Fruit fly (Drosophila melanogaster): ENCODE measurements around the gene fuss.

Gene fuss

DNA sequence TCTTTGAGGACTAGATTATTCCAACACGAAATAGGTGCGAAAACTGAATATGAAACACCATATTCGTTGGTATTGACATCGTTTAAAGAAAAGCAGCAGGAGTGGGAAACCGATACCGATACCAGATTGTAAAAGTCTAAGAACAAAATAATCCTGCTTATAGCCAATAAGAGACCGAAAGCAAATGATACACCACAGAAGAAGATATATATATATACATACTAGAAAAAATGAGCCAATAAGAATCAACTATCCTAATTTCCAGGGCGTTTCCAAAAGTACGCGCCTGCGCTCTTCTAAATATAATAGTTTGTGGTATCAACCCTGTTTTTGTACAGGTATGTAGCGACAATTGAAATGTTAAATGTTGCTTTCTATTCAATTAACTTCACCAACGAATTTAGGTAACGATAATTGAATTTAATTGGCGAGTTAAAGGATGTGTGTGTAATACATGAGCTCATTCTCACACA lies at the start of gene fuss:
TSS of gene fuss (minus strand) at position 51 of the 473 bp plus-strand sequence.
- no peak for TF ChIP-seq CG7745 (tag; optimal IDR thresholded peaks at IDR 0.05)
- TF ChIP-seq Nf-YB (GFP tag; optimal IDR thresholded peaks at IDR 0.05): peak; percentile 93
- TF ChIP-seq Usf (GFP tag; optimal IDR thresholded peaks at IDR 0.05): no peak
- peak; percentile 79 for TF ChIP-seq Elba2 (GFP tag; optimal IDR thresholded peaks at IDR 0.05)
- TF ChIP-seq nerfin-1 (tag; optimal IDR thresholded peaks at IDR 0.05): peak; percentile 54
- TF ChIP-seq CG2199 (GFP tag; IDR thresholded peaks at IDR 0.05): 0 out of 3 replicates have a peak, but pooled peaks have one; percentile 11
- TF ChIP-seq Nf-YC (tag; optimal IDR thresholded peaks at IDR 0.05): peak; percentile 96

DNA sequence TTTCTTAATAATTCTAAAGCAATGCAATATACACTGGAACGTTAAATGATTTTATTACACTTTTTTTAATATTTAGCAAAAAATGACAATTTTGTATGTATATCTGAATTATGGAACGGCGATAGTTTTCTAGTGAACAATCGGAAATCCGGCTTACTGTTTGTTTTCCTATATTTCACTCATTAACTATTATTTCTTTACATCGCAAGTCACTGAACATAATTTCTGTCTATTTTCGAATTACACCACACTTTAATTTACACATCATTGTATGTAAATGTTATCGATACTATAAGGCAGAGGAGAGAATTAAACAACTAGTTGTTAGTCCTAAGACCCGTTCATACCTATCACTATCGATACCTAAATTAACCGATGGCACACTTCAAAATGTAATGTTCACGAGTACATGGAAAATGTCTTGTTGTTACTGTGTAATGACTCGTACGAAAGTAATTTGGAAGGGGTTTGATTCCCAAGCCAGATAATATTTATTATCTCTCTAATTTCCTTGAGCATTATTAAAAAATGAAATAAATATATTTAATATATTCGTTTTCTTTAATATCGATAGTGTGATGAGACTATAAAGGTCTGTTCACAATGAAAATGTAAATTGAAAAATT lies 48.6 kb upstream of the fuss start, which contains the start of gene PlexA:
TSS of gene PlexA (minus strand) at position 296 of the 626 bp plus-strand sequence.
- no peak; the same call in 2 of the 3 replicates for TF ChIP-seq CG11560 (tag; IDR thresholded peaks at IDR 0.05)
- TF ChIP-seq ranshi (GFP tag; IDR thresholded peaks at IDR 0.05): peak; percentile 98
- TF ChIP-seq cg (GFP tag; optimal IDR thresholded peaks at IDR 0.05): no peak
- peak; percentile 19 for TF ChIP-seq CG2875 (GFP tag; optimal IDR thresholded peaks at IDR 0.05)
- TF ChIP-seq Atf-2 (GFP tag; optimal IDR thresholded peaks at IDR 0.05): peak; percentile 7
- peak; percentile 59 for TF ChIP-seq CG15011 (GFP tag; optimal IDR thresholded peaks at IDR 0.05)
- peak; percentile 100 for TF ChIP-seq CG30020 (tag; optimal IDR thresholded peaks at IDR 0.05)
- peak; percentile 55 for TF ChIP-seq CG3281 (GFP tag; optimal IDR thresholded peaks at IDR 0.05)
- TF ChIP-seq Sry-β (GFP tag; optimal IDR thresholded peaks at IDR 0.05): peak; percentile 32
- TF ChIP-seq CHES-1-like (GFP tag; optimal IDR thresholded peaks at IDR 0.05): peak; percentile 42
- no peak for TF ChIP-seq zf30C (GFP tag; optimal IDR thresholded peaks at IDR 0.05)
- TF ChIP-seq onecut (GFP tag; IDR thresholded peaks at IDR 0.05): peak; percentile 76
- TF ChIP-seq NFAT (GFP tag; IDR thresholded peaks at IDR 0.05): peak; percentile 95
- peak; percentile 47 for TF ChIP-seq Spps (tag; optimal IDR thresholded peaks at IDR 0.05)
- TF ChIP-seq CG1832 (GFP tag; optimal IDR thresholded peaks at IDR 0.05): no peak
- peak; percentile 94 for TF ChIP-seq sob (GFP tag; IDR thresholded peaks at IDR 0.05)
- peak; percentile 81; the same call in 2 of the 3 replicates for TF ChIP-seq so (GFP tag; IDR thresholded peaks at IDR 0.05)
- peak; percentile 92 for TF ChIP-seq CG9215 (GFP tag; IDR thresholded peaks at IDR 0.05)
- peak; percentile 58 for TF ChIP-seq CG14860 (GFP tag; IDR thresholded peaks at IDR 0.05; ENCODE audit: partially characterized antibody)
- TF ChIP-seq CG7928 (GFP tag; optimal IDR thresholded peaks at IDR 0.05): peak; percentile 31
- peak; percentile 88; the same call in 1 of the 3 replicates for TF ChIP-seq CG6175 (GFP tag; IDR thresholded peaks at IDR 0.05)
- no peak for TF ChIP-seq grn (GFP tag; optimal IDR thresholded peaks at IDR 0.05)
- TF ChIP-seq Xrp1 (GFP tag; IDR thresholded peaks at IDR 0.05): peak; percentile 89
- TF ChIP-seq bbx (GFP tag; IDR thresholded peaks at IDR 0.05; ENCODE audit: partially characterized antibody): peak; percentile 67
- TF ChIP-seq chm (GFP tag; IDR thresholded peaks at IDR 0.05): peak; percentile 92
- TF ChIP-seq CG17359 (tag; optimal IDR thresholded peaks at IDR 0.05): peak; percentile 89
- TF ChIP-seq HLH54F (GFP tag; optimal IDR thresholded peaks at IDR 0.05): peak; percentile 72
- TF ChIP-seq Hmr (GFP tag; optimal IDR thresholded peaks at IDR 0.05): peak; percentile 80
- peak; percentile 70 for TF ChIP-seq CG9609 (GFP tag; optimal IDR thresholded peaks at IDR 0.05)
- peak; percentile 91 for TF ChIP-seq Sox102F (GFP tag; optimal IDR thresholded peaks at IDR 0.05)
- TF ChIP-seq caup (GFP tag; optimal IDR thresholded peaks at IDR 0.05; ENCODE audit: severe bottlenecking): peak; percentile 66
- TF ChIP-seq CG3065 (GFP tag; optimal IDR thresholded peaks at IDR 0.05): peak; percentile 71
- TF ChIP-seq CrebB (tag; optimal IDR thresholded peaks at IDR 0.05): peak; percentile 57
- TF ChIP-seq bigmax (GFP tag; optimal IDR thresholded peaks at IDR 0.05): peak; percentile 17
- TF ChIP-seq CG2199 (GFP tag; IDR thresholded peaks at IDR 0.05): peak; percentile 77; the same call in 2 of the 3 replicates
- peak in 1 of 2 experiments; percentile 90 for TF ChIP-seq bsh (GFP tag; optimal IDR thresholded peaks at IDR 0.05)
- TF ChIP-seq Asciz (GFP tag; optimal IDR thresholded peaks at IDR 0.05): peak; percentile 1
- 0 out of 2 replicates have a peak, but pooled peaks have one; percentile 31 for TF ChIP-seq CG42726 (GFP tag; IDR thresholded peaks at IDR 0.05; ENCODE audit: partially characterized antibody)
- TF ChIP-seq mld (GFP tag; IDR thresholded peaks at IDR 0.05; ENCODE audit: partially characterized antibody): peak; percentile 53; the same call in 1 of the 3 replicates
- TF ChIP-seq CG11456 (GFP tag; IDR thresholded peaks at IDR 0.05): peak; percentile 97
